Fruit fly (Drosophila melanogaster) whole organism, embryonic: ENCODE measurements around the gene Pax.
A peak's percentile ranks its signal among the peaks of the same experiment; 100 is the strongest.

ENCODE experiments used
- Aef1 ChIP-seq: fragments of 200-800 bp; sonication (Bioruptor generic); IDR thresholded peaks from 3 replicates; pipeline ENCODE4 v1.3.6; 2022; ENCODE audit warnings: missing biosample characterization, missing genetic modification characterization
- Asciz ChIP-seq: fragments of 200-800 bp; sonication (Bioruptor generic); optimal IDR thresholded peaks from 2 replicates; lab custom pipeline; 2017; ENCODE audit warnings: missing biosample characterization, mild to moderate bottlenecking, missing genetic modification characterization, missing genetic modification reagents
- Bteb2 ChIP-seq: fragments of 200-800 bp; sonication (Bioruptor generic); optimal IDR thresholded peaks from 2 replicates; lab custom pipeline; 2016; ENCODE audit warnings: missing biosample characterization, missing genetic modification characterization
- CG10209 ChIP-seq: fragments of 200-800 bp; sonication (Bioruptor generic); optimal IDR thresholded peaks from 3 replicates; lab custom pipeline; 2017; ENCODE audit warnings: missing biosample characterization, mild to moderate bottlenecking, missing genetic modification characterization, missing genetic modification reagents
- CG11695 ChIP-seq: fragments of 200-800 bp; sonication (Bioruptor generic); IDR thresholded peaks from 3 replicates; pipeline ENCODE4 v1.3.6; 2022; ENCODE audit warnings: missing biosample characterization, missing genetic modification characterization
- CG12769 ChIP-seq: fragments of 200-800 bp; sonication (Bioruptor generic); optimal IDR thresholded peaks from 2 replicates; lab custom pipeline; 2019; ENCODE audit warnings: missing biosample characterization, mild to moderate bottlenecking, missing genetic modification characterization, moderate library complexity
- CG13287 ChIP-seq: fragments of 200-800 bp; sonication (Bioruptor generic); IDR thresholded peaks from 2 replicates; pipeline ENCODE4 v1.3.6; 2022; ENCODE audit warnings: missing biosample characterization, missing genetic modification characterization; ENCODE audit not compliant: partially characterized antibody
- CG14050 ChIP-seq: fragments of 200-800 bp; sonication (Bioruptor generic); IDR thresholded peaks from 3 replicates; pipeline ENCODE4 v1.3.6; 2022; ENCODE audit warnings: missing biosample characterization, missing genetic modification characterization
- CG14667 ChIP-seq: fragments of 200-800 bp; sonication (Bioruptor generic); IDR thresholded peaks from 2 replicates; pipeline ENCODE4 v1.3.6; 2022; ENCODE audit warnings: missing biosample characterization, missing genetic modification characterization
- CG15269 ChIP-seq: fragments of 200-800 bp; sonication (Bioruptor generic); optimal IDR thresholded peaks from 2 replicates; lab custom pipeline; 2018; ENCODE audit warnings: missing biosample characterization, mild to moderate bottlenecking, missing genetic modification characterization, moderate library complexity
- CG16813 ChIP-seq: fragments of 200-800 bp; sonication (Bioruptor generic); IDR thresholded peaks from 3 replicates; pipeline ENCODE4 v1.3.6; 2022; ENCODE audit warnings: missing biosample characterization, missing genetic modification characterization; ENCODE audit not compliant: partially characterized antibody
- CG18011 ChIP-seq: fragments of 200-800 bp; sonication (Bioruptor generic); optimal IDR thresholded peaks from 2 replicates; lab custom pipeline; 2017; ENCODE audit warnings: missing biosample characterization, missing genetic modification characterization, mild to moderate bottlenecking, moderate library complexity, missing genotype
- CG1832 ChIP-seq: fragments of 200-800 bp; sonication (Bioruptor generic); optimal IDR thresholded peaks from 2 replicates; lab custom pipeline; 2017; ENCODE audit warnings: missing biosample characterization, mild to moderate bottlenecking, missing genetic modification characterization, inconsistent platforms
- CG2678 ChIP-seq: fragments of 200-800 bp; sonication (Bioruptor generic); optimal IDR thresholded peaks from 3 replicates; lab custom pipeline; 2019; ENCODE audit warnings: missing biosample characterization, mild to moderate bottlenecking, missing genetic modification characterization, moderate library complexity
- CG3065 ChIP-seq: fragments of 200-800 bp; sonication (Bioruptor generic); optimal IDR thresholded peaks from 2 replicates; lab custom pipeline; 2016; ENCODE audit warnings: missing biosample characterization, missing genetic modification characterization
- CG33557 ChIP-seq: fragments of 200-800 bp; sonication (Bioruptor generic); optimal IDR thresholded peaks from 2 replicates; lab custom pipeline; 2019; ENCODE audit warnings: missing biosample characterization, mild to moderate bottlenecking, missing genetic modification characterization, moderate library complexity
- CG34422 ChIP-seq: fragments of 200-800 bp; sonication (Bioruptor generic); IDR thresholded peaks from 3 replicates; pipeline ENCODE4 v1.3.6; 2022; ENCODE audit warnings: missing biosample characterization, missing genetic modification characterization
- CG3726 ChIP-seq: fragments of 200-800 bp; sonication (Bioruptor generic); IDR thresholded peaks from 3 replicates; pipeline ENCODE4, ENCODE4 v1.3.6; 2022; ENCODE audit warnings: missing biosample characterization, missing genetic modification characterization
- CG4282 ChIP-seq: fragments of 200-800 bp; sonication (Bioruptor generic); optimal IDR thresholded peaks from 2 replicates; lab custom pipeline; 2016; ENCODE audit warnings: missing biosample characterization, missing genetic modification characterization
- CG4854 ChIP-seq: fragments of 200-800 bp; sonication (Bioruptor generic); optimal IDR thresholded peaks from 2 replicates; lab custom pipeline; 2016; ENCODE audit warnings: missing biosample characterization, missing genetic modification characterization, inconsistent platforms
- CG5245 ChIP-seq: fragments of 200-800 bp; sonication (Bioruptor generic); optimal IDR thresholded peaks from 3 replicates; lab custom pipeline; 2016; ENCODE audit warnings: missing biosample characterization, missing genetic modification characterization
- CG6175 ChIP-seq: fragments of 200-800 bp; sonication (Bioruptor generic); IDR thresholded peaks from 3 replicates; pipeline ENCODE4 v1.3.6; 2022; ENCODE audit warnings: missing biosample characterization, missing genetic modification characterization
- CG7928 ChIP-seq: fragments of 200-800 bp; sonication (Bioruptor generic); optimal IDR thresholded peaks from 2 replicates; lab custom pipeline; 2017; ENCODE audit warnings: missing biosample characterization, mild to moderate bottlenecking, missing genetic modification characterization
- CG7963 ChIP-seq: fragments of 200-800 bp; sonication (Bioruptor generic); IDR thresholded peaks from 3 replicates; pipeline ENCODE4 v1.3.6; 2022; ENCODE audit warnings: missing biosample characterization, missing genetic modification characterization; ENCODE audit not compliant: partially characterized antibody
- CG7987 ChIP-seq: fragments of 200-800 bp; sonication (Bioruptor generic); optimal IDR thresholded peaks from 2 replicates; lab custom pipeline; 2018; ENCODE audit warnings: missing biosample characterization, mild to moderate bottlenecking, missing genetic modification characterization, moderate library complexity
- CG8281 ChIP-seq: fragments of 200-800 bp; sonication (Bioruptor generic); optimal IDR thresholded peaks from 2 replicates; lab custom pipeline; 2018; ENCODE audit warnings: missing biosample characterization, mild to moderate bottlenecking, missing genetic modification characterization, moderate library complexity
- CG8478 ChIP-seq: fragments of >200 bp; optimal IDR thresholded peaks from 2 replicates; lab custom pipeline; 2018
- CG8765 ChIP-seq: fragments of 200-800 bp; sonication (Bioruptor generic); IDR thresholded peaks from 2 replicates; pipeline ENCODE4 v1.3.6; 2022; ENCODE audit warnings: missing biosample characterization, missing genetic modification characterization
- CG9817 ChIP-seq: fragments of 200-800 bp; sonication (Bioruptor generic); optimal IDR thresholded peaks from 2 replicates; lab custom pipeline; 2018; ENCODE audit warnings: missing biosample characterization, mild to moderate bottlenecking, missing genetic modification characterization, moderate library complexity
- CrebB ChIP-seq: fragments of 200-800 bp; sonication (Bioruptor generic); optimal IDR thresholded peaks from 3 replicates; lab custom pipeline; 2018; ENCODE audit warnings: missing biosample characterization, mild to moderate bottlenecking, missing genetic modification characterization
- D ChIP-seq, 2 experiments: fragments of 200-800 bp in 1 of 2; fragments of >200 bp in 1 of 2; sonication (Bioruptor generic) in 1 of 2; optimal IDR thresholded peaks; 2 replicates in 1 of 2; 3 replicates in 1 of 2; lab custom pipeline; 2017; ENCODE audit warnings: mild to moderate bottlenecking in 1 of 2, missing biosample characterization in 1 of 2, missing genetic modification characterization in 1 of 2, missing genetic modification reagents in 1 of 2
- Doc3 ChIP-seq: fragments of 200-800 bp; sonication (Bioruptor generic); IDR thresholded peaks from 3 replicates; pipeline ENCODE4 v1.3.6; 2022; ENCODE audit warnings: missing biosample characterization, missing genetic modification characterization; ENCODE audit not compliant: partially characterized antibody
- Hey ChIP-seq: fragments of 200-800 bp; sonication (Bioruptor generic); optimal IDR thresholded peaks from 3 replicates; lab custom pipeline; 2018; ENCODE audit warnings: missing biosample characterization, mild to moderate bottlenecking, missing genetic modification characterization
- Neu2 ChIP-seq: fragments of 200-800 bp; sonication (Bioruptor generic); optimal IDR thresholded peaks from 3 replicates; lab custom pipeline; 2016; ENCODE audit warnings: missing biosample characterization, missing genetic modification characterization, borderline replicate concordance
- NfI ChIP-seq: fragments of 200-800 bp; sonication (Bioruptor generic); optimal IDR thresholded peaks from 3 replicates; lab custom pipeline; 2018; ENCODE audit warnings: missing biosample characterization, mild to moderate bottlenecking, missing genetic modification characterization, moderate library complexity
- btn ChIP-seq: fragments of 200-800 bp; sonication (Bioruptor generic); optimal IDR thresholded peaks from 2 replicates; lab custom pipeline; 2016; ENCODE audit warnings: missing biosample characterization, missing genetic modification characterization
- chm ChIP-seq: fragments of 200-800 bp; sonication (Bioruptor generic); IDR thresholded peaks from 2 replicates; pipeline ENCODE4 v1.3.6; 2022; ENCODE audit warnings: missing biosample characterization, missing genetic modification characterization
- dpn ChIP-seq, 2 experiments: fragments of 200-800 bp; sonication (Bioruptor generic); optimal IDR thresholded peaks; 3 replicates each; lab custom pipeline; 2016; ENCODE audit warnings: missing biosample characterization in 2 of 2, missing genetic modification characterization in 2 of 2
- esg ChIP-seq: fragments of 200-800 bp; sonication (Bioruptor generic); conservative IDR thresholded peaks from 2 replicates; pipeline ENCODE4 v1.3.6; 2022; ENCODE audit warnings: missing biosample characterization, missing genetic modification characterization
- gfzf ChIP-seq: fragments of 200-800 bp; sonication (Bioruptor generic); optimal IDR thresholded peaks from 2 replicates; lab custom pipeline; 2016; ENCODE audit warnings: missing biosample characterization, mild to moderate bottlenecking, missing genetic modification characterization, moderate library complexity
- jumu ChIP-seq: fragments of 200-800 bp; sonication (Bioruptor generic); optimal IDR thresholded peaks from 3 replicates; lab custom pipeline; 2016; ENCODE audit warnings: missing biosample characterization, missing genetic modification characterization
- knrl ChIP-seq: fragments of 200-800 bp; sonication (Bioruptor generic); IDR thresholded peaks from 3 replicates; pipeline ENCODE4 v1.3.6; 2022; ENCODE audit warnings: missing biosample characterization, missing genetic modification characterization; ENCODE audit not compliant: partially characterized antibody
- lilli ChIP-seq: fragments of 200-800 bp; sonication (Bioruptor generic); optimal IDR thresholded peaks from 3 replicates; lab custom pipeline; 2016; ENCODE audit warnings: missing biosample characterization, missing genetic modification characterization
- maf-S ChIP-seq: fragments of 200-800 bp; sonication (Bioruptor generic); optimal IDR thresholded peaks from 2 replicates; lab custom pipeline; 2016; ENCODE audit warnings: missing biosample characterization, missing genetic modification characterization
- onecut ChIP-seq: fragments of 200-800 bp; sonication (Bioruptor generic); IDR thresholded peaks from 2 replicates; pipeline ENCODE4 v1.3.6; 2022; ENCODE audit warnings: missing biosample characterization, missing genetic modification characterization
- slbo ChIP-seq: fragments of 200-800 bp; sonication (Bioruptor generic); IDR thresholded peaks from 2 replicates; pipeline ENCODE4 v1.3.6; 2022; ENCODE audit warnings: missing biosample characterization, missing genetic modification characterization
- ssp ChIP-seq: fragments of 200-800 bp; sonication (Bioruptor generic); IDR thresholded peaks from 2 replicates; pipeline ENCODE4 v1.3.6; 2022; ENCODE audit warnings: missing biosample characterization, missing genetic modification characterization
- tap ChIP-seq: fragments of 200-800 bp; optimal IDR thresholded peaks from 3 replicates; lab custom pipeline; 2019; ENCODE audit warnings: missing biosample characterization, mild to moderate bottlenecking, missing genetic modification characterization, moderate library complexity
- tin ChIP-seq: fragments of 200-800 bp; sonication (Bioruptor generic); optimal IDR thresholded peaks from 3 replicates; lab custom pipeline; 2016; ENCODE audit warnings: missing biosample characterization, missing genetic modification characterization
- yki ChIP-seq: fragments of >200 bp; optimal IDR thresholded peaks from 3 replicates; lab custom pipeline; 2018

Gene Pax

DNA sequence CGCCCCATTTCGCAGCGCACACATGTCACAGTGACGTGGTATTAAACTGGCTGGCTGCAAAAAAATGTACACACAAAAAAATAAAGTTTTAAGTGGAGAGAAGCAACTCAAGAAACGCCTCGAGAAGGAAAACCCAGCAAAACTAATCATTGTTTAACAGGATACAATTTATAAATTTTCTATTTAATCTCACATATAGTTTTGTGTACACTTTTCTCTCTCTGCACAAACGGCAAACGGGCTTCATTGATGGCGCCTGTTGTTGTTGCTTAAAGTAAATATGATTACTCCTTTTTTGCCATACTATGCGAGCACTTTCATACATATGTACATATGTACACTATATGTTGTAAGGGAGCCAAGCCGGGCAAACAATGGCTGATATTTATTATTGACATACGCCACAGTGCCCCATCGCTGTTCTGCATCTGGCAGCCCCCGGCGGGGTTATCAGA, 68.4 kb downstream of the Pax start (continued):
- no peak for TF ChIP-seq Aef1 (GFP tag; lab: Robert Waterston, UW)
- no peak for TF ChIP-seq slbo
- no peak for TF ChIP-seq CG14667 (GFP tag; lab: Robert Waterston, UW)
- no peak; the same call in 2 of the 3 replicates for TF ChIP-seq CG14050 (GFP tag; lab: Robert Waterston, UW)
- no peak for TF ChIP-seq CG1832 (GFP tag; lab: Kevin White, UChicago)
- TF ChIP-seq Hey (tag; lab: Kevin White, UChicago): no peak
- peak; percentile 31; the same call in 1 of the 2 replicates for TF ChIP-seq CG8765 (GFP tag; lab: Robert Waterston, UW)
- no peak for TF ChIP-seq CG7963 (GFP tag; lab: Robert Waterston, UW)
- TF ChIP-seq CG34422 (GFP tag; lab: Robert Waterston, UW): peak; percentile 27; the same call in 1 of the 3 replicates
- TF ChIP-seq btn (GFP tag; lab: Kevin White, UChicago): peak; percentile 70
- TF ChIP-seq CG3726 (GFP tag; lab: Robert Waterston, UW): peak; percentile 53; the same call in 1 of the 3 replicates
- no peak for TF ChIP-seq CG16813 (GFP tag; lab: Robert Waterston, UW)
- TF ChIP-seq Doc3 (GFP tag; lab: Robert Waterston, UW): no peak
- no peak for TF ChIP-seq Neu2 (GFP tag; lab: Kevin White, UChicago)
- TF ChIP-seq CG8478 (lab: Kevin White, UChicago): no peak
- TF ChIP-seq CG11695 (GFP tag; lab: Robert Waterston, UW): peak; percentile 53; the same call in 2 of the 3 replicates
- no peak for TF ChIP-seq knrl (GFP tag; lab: Robert Waterston, UW)
- TF ChIP-seq CG7987 (GFP tag; lab: Kevin White, UChicago): no peak
- peak; percentile 25 for TF ChIP-seq lilli (GFP tag; lab: Kevin White, UChicago)
- peak; percentile 29; the same call in 1 of the 2 replicates for TF ChIP-seq ssp
- TF ChIP-seq CG12769 (tag; lab: Kevin White, UChicago): no peak
- peak; percentile 23 for TF ChIP-seq CG4854
- TF ChIP-seq CG15269 (tag; lab: Kevin White, UChicago): no peak
- TF ChIP-seq CG5245 (GFP tag; lab: Kevin White, UChicago): peak; percentile 63
- peak; percentile 50 for TF ChIP-seq jumu
- peak; percentile 59 for TF ChIP-seq tin (GFP tag; lab: Kevin White, UChicago)
- no peak for TF ChIP-seq yki (lab: Kevin White, UChicago)
- no peak for TF ChIP-seq CG3065 (GFP tag; lab: Kevin White, UChicago)
- TF ChIP-seq CG18011: no peak
- peak; percentile 2 for TF ChIP-seq CrebB
- peak; percentile 73 for TF ChIP-seq CG33557
- no peak for TF ChIP-seq CG7928 (GFP tag; lab: Kevin White, UChicago)
- peak; percentile 38 to 57 for TF ChIP-seq dpn (GFP tag; optimal IDR thresholded peaks at IDR 0.05; lab: Kevin White, UChicago)
- no peak for TF ChIP-seq CG4282 (GFP tag; lab: Kevin White, UChicago)
- no peak for TF ChIP-seq maf-S
- TF ChIP-seq CG2678: peak; percentile 47
- TF ChIP-seq CG13287 (GFP tag; lab: Robert Waterston, UW): no peak
- peak; percentile 23 for TF ChIP-seq NfI (GFP tag; lab: Kevin White, UChicago)
- no peak for TF ChIP-seq onecut
- TF ChIP-seq CG9817: no peak
- TF ChIP-seq CG8281 (tag; lab: Kevin White, UChicago): no peak
- TF ChIP-seq Bteb2 (GFP tag; lab: Kevin White, UChicago): no peak
- no peak for TF ChIP-seq tap
- TF ChIP-seq D (optimal IDR thresholded peaks at IDR 0.05; lab: Kevin White, UChicago): no peak
- TF ChIP-seq D (GFP tag; optimal IDR thresholded peaks at IDR 0.05; lab: Kevin White, UChicago): peak; percentile 70
- TF ChIP-seq gfzf (GFP tag; lab: Kevin White, UChicago): no peak
- peak; percentile 58 for TF ChIP-seq CG10209 (GFP tag; lab: Kevin White, UChicago)
- TF ChIP-seq chm: no peak
- TF ChIP-seq Asciz (GFP tag; lab: Kevin White, UChicago): peak; percentile 53
- 0 out of 2 replicates have a peak, but pooled peaks have one; percentile 8 for TF ChIP-seq esg
- TF ChIP-seq CG6175 (GFP tag; lab: Robert Waterston, UW): no peak
